Fruit fly (Drosophila melanogaster) whole organism, adult: ENCODE measurements around the gene muc.

Source experiments
- CG12768 ChIP-seq: fragments of 200-800 bp; sonication (Bioruptor generic); optimal IDR thresholded peaks from 2 replicates; lab custom pipeline; 2017; ENCODE audit warnings: missing biosample characterization, missing genetic modification characterization, mild to moderate bottlenecking, moderate library complexity, missing genetic modification reagents
- CG33017 ChIP-seq: fragments of 200-800 bp; sonication (Bioruptor generic); optimal IDR thresholded peaks from 2 replicates; lab custom pipeline; 2018; ENCODE audit warnings: missing biosample characterization, mild to moderate bottlenecking, missing genetic modification characterization, moderate library complexity
- CG7045 ChIP-seq: fragments of 200-800 bp; sonication (Bioruptor generic); optimal IDR thresholded peaks from 2 replicates; lab custom pipeline; 2017; ENCODE audit warnings: missing biosample characterization, mild to moderate bottlenecking, missing genetic modification characterization
- Hr96 ChIP-seq: fragments of 200-800 bp; sonication (Bioruptor generic); optimal IDR thresholded peaks from 2 replicates; lab custom pipeline; 2016; ENCODE audit warnings: missing biosample characterization, missing genetic modification characterization
- Mnt ChIP-seq: fragments of 200-800 bp; sonication (Bioruptor generic); optimal IDR thresholded peaks from 2 replicates; lab custom pipeline; 2016; ENCODE audit warnings: missing biosample characterization, mild to moderate bottlenecking, missing genetic modification characterization
- bab1 ChIP-seq: fragments of 200-800 bp; sonication (Bioruptor generic); optimal IDR thresholded peaks from 3 replicates; lab custom pipeline; 2019; ENCODE audit warnings: missing biosample characterization, mild to moderate bottlenecking, missing genetic modification characterization, moderate library complexity
- cic ChIP-seq: fragments of 200-800 bp; sonication (Bioruptor generic); optimal IDR thresholded peaks from 2 replicates; lab custom pipeline; 2017; ENCODE audit warnings: missing biosample characterization, mild to moderate bottlenecking, missing genetic modification characterization, moderate library complexity
- kay ChIP-seq: fragments of 200-800 bp; sonication (Bioruptor generic); peaks from one replicate; lab custom pipeline; 2016; ENCODE audit warnings: missing biosample characterization, missing genetic modification characterization, borderline replicate concordance
- ovo ChIP-seq: fragments of 200-800 bp; sonication (Bioruptor generic); optimal IDR thresholded peaks from 2 replicates; lab custom pipeline; 2016; ENCODE audit warnings: missing biosample characterization, missing genetic modification characterization
- pad ChIP-seq: fragments of 200-800 bp; sonication (Bioruptor generic); optimal IDR thresholded peaks from 3 replicates; lab custom pipeline; 2017; ENCODE audit warnings: missing biosample characterization, missing genetic modification characterization, mild to moderate bottlenecking, moderate library complexity, missing genetic modification reagents
- toe ChIP-seq: fragments of 200-800 bp; sonication (Bioruptor generic); optimal IDR thresholded peaks from 2 replicates; lab custom pipeline; 2016; ENCODE audit warnings: missing biosample characterization, missing genetic modification characterization

DNA sequence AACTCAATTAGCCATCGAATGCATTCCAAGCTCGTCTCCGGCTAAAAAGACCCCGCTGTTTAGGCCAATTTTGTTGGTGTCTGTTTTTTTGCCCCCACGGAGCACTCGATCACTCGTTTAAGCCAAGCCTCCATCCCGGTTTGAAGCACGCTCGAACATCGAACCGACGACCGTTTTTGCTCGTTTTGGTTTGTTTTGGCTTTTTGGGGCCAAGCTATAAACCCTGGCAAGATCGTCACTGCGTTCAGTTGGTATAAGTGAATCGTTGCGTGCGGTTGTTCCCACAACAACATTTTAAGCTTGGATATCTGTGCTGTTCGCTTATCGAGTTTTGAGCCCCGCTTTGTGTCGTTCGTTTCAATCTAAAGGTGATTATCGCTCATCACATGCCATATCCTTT lies 39.6 kb downstream of the muc start, which contains the start of gene CG6055:
- TF ChIP-seq CG12768 (GFP tag; lab: Kevin White, UChicago) (no peak), Mnt (GFP tag; lab: Kevin White, UChicago) (no peak), CG7045 (GFP tag; lab: Kevin White, UChicago) (no peak), ovo (GFP tag; lab: Kevin White, UChicago) (no peak), Hr96 (no peak), CG33017 (tag; lab: Kevin White, UChicago) (no peak), pad (GFP tag; lab: Kevin White, UChicago) (no peak), kay (GFP tag; lab: Kevin White, UChicago) (peak; percentile 8), bab1 (GFP tag; lab: Kevin White, UChicago) (no peak), toe (GFP tag; lab: Kevin White, UChicago) (no peak), cic (GFP tag; lab: Kevin White, UChicago) (no peak)
